Fruit fly (Drosophila melanogaster): ENCODE results near the gene Grip163.

Gene Grip163

DNA sequence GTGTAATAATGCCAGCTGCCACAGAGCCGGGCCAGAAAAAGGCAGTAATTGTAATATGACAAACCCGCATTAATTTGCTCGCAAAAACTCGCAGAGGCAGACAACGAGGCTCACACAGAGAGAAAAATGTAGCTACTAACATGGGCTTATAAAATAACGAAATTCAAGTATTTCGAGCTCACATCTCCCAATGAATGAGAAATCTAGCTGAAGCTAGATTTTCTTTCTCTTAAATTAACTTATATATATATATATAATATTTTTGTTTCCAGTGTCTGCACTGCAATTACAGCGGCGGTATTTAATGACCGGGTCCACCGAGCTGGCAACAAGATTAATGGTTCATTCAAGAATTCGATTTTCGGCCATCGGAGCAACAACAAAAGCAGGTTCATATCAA lies 18.2 kb upstream of the Grip163 start (continued):
- TF ChIP-seq acj6 (GFP tag; optimal IDR thresholded peaks at IDR 0.05) (peak; percentile 53), CG32006 (GFP tag; optimal IDR thresholded peaks at IDR 0.05) (peak; percentile 57), Sox14 (GFP tag; optimal IDR thresholded peaks at IDR 0.05) (peak; percentile 4), CG6276 (GFP tag; optimal IDR thresholded peaks at IDR 0.05) (peak; percentile 49), topi (GFP tag; optimal IDR thresholded peaks at IDR 0.05) (peak; percentile 42), Sox15 (GFP tag; optimal IDR thresholded peaks at IDR 0.05) (peak; percentile 44), CG6792 (GFP tag; optimal IDR thresholded peaks at IDR 0.05) (peak; percentile 47)

DNA sequence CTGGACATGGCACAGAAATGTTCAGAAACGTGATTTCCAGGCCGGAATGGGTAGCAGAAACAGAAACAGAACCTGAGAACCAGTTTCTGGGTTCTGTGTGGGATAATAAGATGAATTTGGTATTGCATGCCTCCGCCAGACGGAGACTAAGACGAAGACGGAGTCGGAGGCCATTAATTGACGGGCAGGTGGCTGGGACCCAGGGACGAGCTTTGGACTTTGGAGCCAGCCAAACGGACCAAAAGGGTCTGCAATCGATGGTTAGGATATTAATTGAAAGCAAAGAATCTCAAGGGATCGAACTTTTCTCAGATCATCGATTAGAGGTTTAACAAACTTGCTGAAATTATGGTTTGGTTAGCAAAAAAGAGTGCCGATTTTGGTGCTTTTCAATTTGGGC lies 16.3 kb upstream of the Grip163 start:
- TF ChIP-seq salr (GFP tag; optimal IDR thresholded peaks at IDR 0.05) (no peak), Smox (GFP tag; optimal IDR thresholded peaks at IDR 0.05) (no peak), CG6808 (GFP tag; optimal IDR thresholded peaks at IDR 0.05) (peak; percentile 50), Hr4 (GFP tag; optimal IDR thresholded peaks at IDR 0.05) (no peak), Ets96B (tag; optimal IDR thresholded peaks at IDR 0.05) (no peak), CG32006 (GFP tag; optimal IDR thresholded peaks at IDR 0.05) (no peak), CG3032 (tag; optimal IDR thresholded peaks at IDR 0.05) (no peak), CG6854 (GFP tag; optimal IDR thresholded peaks at IDR 0.05) (peak; percentile 36), CG3919 (GFP tag; optimal IDR thresholded peaks at IDR 0.05) (no peak), ss (GFP tag; optimal IDR thresholded peaks at IDR 0.05) (peak; percentile 59 to 74), Eip78C (GFP tag) (no peak), CG9139 (GFP tag; optimal IDR thresholded peaks at IDR 0.05) (peak; percentile 57), dsx (GFP tag; optimal IDR thresholded peaks at IDR 0.05; ENCODE audit: poor library complexity, severe bottlenecking) (peak; percentile 18), CG4318 (GFP tag; optimal IDR thresholded peaks at IDR 0.05) (no peak), fd85E (GFP tag; optimal IDR thresholded peaks at IDR 0.05) (no peak)

DNA sequence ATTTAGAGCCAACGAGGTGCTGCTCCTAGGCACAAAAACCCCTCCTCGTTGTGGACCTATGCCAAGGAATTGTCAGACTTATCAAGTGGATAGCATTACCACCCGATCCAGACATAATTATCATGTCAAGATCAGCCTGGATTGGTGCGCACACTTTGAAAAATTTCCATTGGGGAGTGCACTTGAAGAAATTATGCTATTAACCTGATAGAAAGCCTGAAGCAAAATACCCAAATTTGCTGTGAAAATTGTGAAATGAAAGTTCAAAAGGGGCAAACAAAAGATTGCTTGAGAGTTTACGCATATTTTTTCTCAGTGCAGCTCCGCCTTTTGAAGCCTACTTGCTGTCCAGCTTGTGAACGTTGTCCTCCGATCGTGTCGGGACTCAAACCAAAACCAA lies 15.8 kb upstream of the Grip163 start:
- TF ChIP-seq OdsH (GFP tag; optimal IDR thresholded peaks at IDR 0.05): no peak
- TF ChIP-seq achi (GFP tag; optimal IDR thresholded peaks at IDR 0.05): no peak
- TF ChIP-seq ss (GFP tag; optimal IDR thresholded peaks at IDR 0.05): no peak
- TF ChIP-seq fkh (GFP tag; optimal IDR thresholded peaks at IDR 0.05): no peak
- TF ChIP-seq CG3919 (GFP tag; optimal IDR thresholded peaks at IDR 0.05): peak; percentile 53
- no peak for TF ChIP-seq Gug (GFP tag; IDR thresholded peaks at IDR 0.05)
- TF ChIP-seq eg (GFP tag; IDR thresholded peaks at IDR 0.05): 0 out of 3 replicates have a peak, but pooled peaks have one; percentile 15
- TF ChIP-seq CG10631 (GFP tag; optimal IDR thresholded peaks at IDR 0.05): peak; percentile 59
- TF ChIP-seq CG10669 (GFP tag; optimal IDR thresholded peaks at IDR 0.05): peak; percentile 45
- no peak for TF ChIP-seq acj6 (GFP tag; optimal IDR thresholded peaks at IDR 0.05)
- TF ChIP-seq CG1621 (tag; optimal IDR thresholded peaks at IDR 0.05): peak; percentile 29
- TF ChIP-seq CG4318 (GFP tag; optimal IDR thresholded peaks at IDR 0.05): no peak
- TF ChIP-seq svp (GFP tag): peak; percentile 65
- no peak for TF ChIP-seq vri (GFP tag; optimal IDR thresholded peaks at IDR 0.05)
- TF ChIP-seq CG6792 (GFP tag; optimal IDR thresholded peaks at IDR 0.05): peak; percentile 16
- no peak for TF ChIP-seq CG9139 (GFP tag; optimal IDR thresholded peaks at IDR 0.05)
- TF ChIP-seq Sox102F (GFP tag; optimal IDR thresholded peaks at IDR 0.05): no peak
- TF ChIP-seq spab (GFP tag; optimal IDR thresholded peaks at IDR 0.05): no peak
- no peak for TF ChIP-seq Smox (GFP tag; optimal IDR thresholded peaks at IDR 0.05)
- TF ChIP-seq Sox15 (GFP tag; optimal IDR thresholded peaks at IDR 0.05): no peak
- peak; percentile 13 for TF ChIP-seq cyc (GFP tag; optimal IDR thresholded peaks at IDR 0.05)
- TF ChIP-seq CG15336 (GFP tag; IDR thresholded peaks at IDR 0.05): no peak
- peak; percentile 16 for TF ChIP-seq pdm3 (GFP tag; optimal IDR thresholded peaks at IDR 0.05)
- TF ChIP-seq CG8319 (GFP tag; optimal IDR thresholded peaks at IDR 0.05): peak; percentile 0
- peak; percentile 23 for TF ChIP-seq Met (GFP tag; optimal IDR thresholded peaks at IDR 0.05)
- TF ChIP-seq Eip78C (GFP tag): peak; percentile 84
- TF ChIP-seq CG11902 (GFP tag; optimal IDR thresholded peaks at IDR 0.05): no peak
- no peak for TF ChIP-seq CG11294 (GFP tag; IDR thresholded peaks at IDR 0.05)
- no peak for TF ChIP-seq CG16779 (tag; optimal IDR thresholded peaks at IDR 0.05)
- TF ChIP-seq Hr4 (GFP tag; optimal IDR thresholded peaks at IDR 0.05): peak; percentile 23
- peak; percentile 28; the same call in 1 of the 3 replicates for TF ChIP-seq CG6163 (GFP tag; IDR thresholded peaks at IDR 0.05)
- no peak for TF ChIP-seq CG11762 (GFP tag; optimal IDR thresholded peaks at IDR 0.05; ENCODE audit: insufficient read depth)
- no peak for TF ChIP-seq CG7368 (GFP tag; optimal IDR thresholded peaks at IDR 0.05)
- no peak for TF ChIP-seq CG31627 (GFP tag; optimal IDR thresholded peaks at IDR 0.05)
- no peak for TF ChIP-seq CG34406 (GFP tag; optimal IDR thresholded peaks at IDR 0.05)
- TF ChIP-seq CG32006 (GFP tag; optimal IDR thresholded peaks at IDR 0.05): peak; percentile 6
- peak; percentile 41 for TF ChIP-seq esn (GFP tag; optimal IDR thresholded peaks at IDR 0.05)
